Fruit fly (Drosophila melanogaster) whole organism, embryonic: Measurements from ENCODE around the gene Ctu2.

Experiments used
- CG10431 ChIP-seq: fragments of 200-800 bp; sonication (Bioruptor generic); optimal IDR thresholded peaks from 3 replicates; lab custom pipeline; 2018; ENCODE audit warnings: missing biosample characterization, mild to moderate bottlenecking, missing genetic modification characterization
- CG11504 ChIP-seq: fragments of 200-800 bp; sonication (Bioruptor generic); optimal IDR thresholded peaks from 3 replicates; lab custom pipeline; 2019; ENCODE audit warnings: missing biosample characterization, mild to moderate bottlenecking, missing genetic modification characterization, moderate library complexity
- CG11696 ChIP-seq: fragments of 200-800 bp; sonication (Bioruptor generic); IDR thresholded peaks from 2 replicates; pipeline ENCODE4 v1.3.6; 2022; ENCODE audit warnings: missing biosample characterization, missing genetic modification characterization
- CG1233 ChIP-seq: fragments of 200-800 bp; sonication (Bioruptor generic); optimal IDR thresholded peaks from 4 replicates; lab custom pipeline; 2018; ENCODE audit warnings: missing biosample characterization, mild to moderate bottlenecking, missing genetic modification characterization
- CG15479 ChIP-seq: fragments of 200-800 bp; sonication (Bioruptor generic); optimal IDR thresholded peaks from 3 replicates; lab custom pipeline; 2019; ENCODE audit warnings: missing biosample characterization, mild to moderate bottlenecking, missing genetic modification characterization, moderate library complexity
- CG16815 ChIP-seq: fragments of 200-800 bp; sonication (Bioruptor generic); optimal IDR thresholded peaks from 3 replicates; lab custom pipeline; 2017; ENCODE audit warnings: missing biosample characterization, mild to moderate bottlenecking, missing genetic modification characterization
- CG17829 ChIP-seq: fragments of 200-800 bp; optimal IDR thresholded peaks from 2 replicates; lab custom pipeline; 2019; ENCODE audit warnings: missing biosample characterization, mild to moderate bottlenecking, missing genetic modification characterization, moderate library complexity
- CG18011 ChIP-seq: fragments of 200-800 bp; sonication (Bioruptor generic); optimal IDR thresholded peaks from 2 replicates; lab custom pipeline; 2017; ENCODE audit warnings: missing biosample characterization, missing genetic modification characterization, mild to moderate bottlenecking, moderate library complexity, missing genotype
- CG31365 ChIP-seq: fragments of 200-800 bp; sonication (Bioruptor generic); optimal IDR thresholded peaks from 2 replicates; lab custom pipeline; 2018; ENCODE audit warnings: missing biosample characterization, mild to moderate bottlenecking, missing genetic modification characterization
- CG32767 ChIP-seq: fragments of 200-800 bp; sonication (Bioruptor generic); IDR thresholded peaks from 2 replicates; pipeline ENCODE4 v1.3.6; 2022; ENCODE audit warnings: missing biosample characterization, missing genetic modification characterization
- CG3407 ChIP-seq: fragments of 200-800 bp; sonication (Bioruptor generic); optimal IDR thresholded peaks from 2 replicates; lab custom pipeline; 2018; ENCODE audit warnings: missing biosample characterization, mild to moderate bottlenecking, missing genetic modification characterization
- CG4424 ChIP-seq: fragments of 200-800 bp; sonication (Bioruptor generic); optimal IDR thresholded peaks from 3 replicates; lab custom pipeline; 2016; ENCODE audit warnings: missing biosample characterization, missing genetic modification characterization
- CG6654 ChIP-seq: fragments of 200-800 bp; sonication (Bioruptor generic); optimal IDR thresholded peaks from 2 replicates; lab custom pipeline; 2017; ENCODE audit warnings: missing biosample characterization, mild to moderate bottlenecking, missing genetic modification characterization
- CG6689 ChIP-seq: fragments of 200-800 bp; sonication (Bioruptor generic); IDR thresholded peaks from 2 replicates; pipeline ENCODE4 v1.3.6; 2022; ENCODE audit warnings: missing biosample characterization, missing genetic modification characterization
- CG8290 ChIP-seq, 3 experiments: fragments of 200-800 bp; sonication (Bioruptor generic); optimal IDR thresholded peaks; 2 replicates each; lab custom pipeline; 2016 to 2019; ENCODE audit warnings: missing biosample characterization in 3 of 3, missing genetic modification characterization in 3 of 3, mild to moderate bottlenecking in 2 of 3, moderate library complexity in 1 of 3
- CG8388 ChIP-seq: fragments of 200-800 bp; sonication (Bioruptor generic); optimal IDR thresholded peaks from 2 replicates; lab custom pipeline; 2019; ENCODE audit warnings: missing biosample characterization, mild to moderate bottlenecking, missing genetic modification characterization, moderate library complexity
- CG9727 ChIP-seq: fragments of 200-800 bp; sonication (Bioruptor generic); optimal IDR thresholded peaks from 3 replicates; lab custom pipeline; 2017; ENCODE audit warnings: missing biosample characterization, mild to moderate bottlenecking, missing genetic modification characterization
- Camta ChIP-seq: fragments of 200-800 bp; sonication (Bioruptor generic); optimal IDR thresholded peaks from 2 replicates; lab custom pipeline; 2016; ENCODE audit warnings: missing biosample characterization, missing genetic modification characterization
- CoRest ChIP-seq: fragments of 200-800 bp; sonication (Bioruptor generic); optimal IDR thresholded peaks from 3 replicates; lab custom pipeline; 2018; ENCODE audit warnings: missing biosample characterization, mild to moderate bottlenecking, missing genetic modification characterization, moderate library complexity
- H15 ChIP-seq: fragments of 200-800 bp; sonication (Bioruptor generic); IDR thresholded peaks from 3 replicates; pipeline ENCODE4 v1.3.6; 2022; ENCODE audit warnings: missing biosample characterization, missing genetic modification characterization
- Hr39 ChIP-seq: fragments of >200 bp; optimal IDR thresholded peaks from 2 replicates; lab custom pipeline; 2017
- Jarid2 ChIP-seq: fragments of 200-800 bp; sonication (Bioruptor generic); optimal IDR thresholded peaks from 3 replicates; lab custom pipeline; 2017; ENCODE audit warnings: mild to moderate bottlenecking, missing biosample characterization, missing genetic modification reagents, missing genetic modification characterization
- Mad ChIP-seq: fragments of 200-800 bp; sonication (Bioruptor generic); optimal IDR thresholded peaks from 2 replicates; lab custom pipeline; 2016; ENCODE audit warnings: missing biosample characterization, missing genetic modification characterization
- Nf-YB ChIP-seq: fragments of 200-800 bp; sonication (Bioruptor generic); optimal IDR thresholded peaks from 3 replicates; lab custom pipeline; 2019; ENCODE audit warnings: missing biosample characterization, mild to moderate bottlenecking, missing genetic modification characterization, moderate library complexity
- Scr ChIP-seq: fragments of 200-800 bp; sonication (Bioruptor generic); IDR thresholded peaks from 2 replicates; pipeline ENCODE4 v1.3.6; 2022; ENCODE audit warnings: missing biosample characterization, missing genetic modification characterization; ENCODE audit not compliant: partially characterized antibody
- Sox100B ChIP-seq: fragments of 200-800 bp; sonication (Bioruptor generic); optimal IDR thresholded peaks from 3 replicates; lab custom pipeline; 2018; ENCODE audit warnings: missing biosample characterization, mild to moderate bottlenecking, missing genetic modification characterization
- Stat92E ChIP-seq, 3 experiments: fragments of >200 bp in 2 of 3; fragments of 200-800 bp in 1 of 3; sonication (Bioruptor generic) in 1 of 3; optimal IDR thresholded peaks; 2 replicates each; lab custom pipeline; 2017 to 2019; ENCODE audit warnings: missing biosample characterization in 3 of 3, missing genetic modification characterization in 3 of 3, mild to moderate bottlenecking in 1 of 3, moderate library complexity in 1 of 3
- Xrp1 ChIP-seq: fragments of 200-800 bp; sonication (Bioruptor generic); IDR thresholded peaks from 2 replicates; pipeline ENCODE4 v1.3.6; 2022; ENCODE audit warnings: missing biosample characterization, missing genetic modification characterization
- az2 ChIP-seq: fragments of 200-800 bp; sonication (Bioruptor generic); optimal IDR thresholded peaks from 3 replicates; lab custom pipeline; 2016; ENCODE audit warnings: missing biosample characterization, missing genetic modification characterization
- bbx ChIP-seq: fragments of 200-800 bp; sonication (Bioruptor generic); IDR thresholded peaks from 2 replicates; pipeline ENCODE4 v1.3.6; 2022; ENCODE audit warnings: missing biosample characterization, missing genetic modification characterization; ENCODE audit not compliant: partially characterized antibody
- bsh ChIP-seq, 2 experiments: fragments of 200-800 bp; sonication (Bioruptor generic); optimal IDR thresholded peaks; 2 replicates each; lab custom pipeline; 2017 to 2018; ENCODE audit warnings: mild to moderate bottlenecking in 2 of 2, missing biosample characterization in 2 of 2, missing genetic modification characterization in 2 of 2, moderate library complexity in 1 of 2
- chif ChIP-seq, 2 experiments: fragments of 200-800 bp; sonication (Bioruptor generic); optimal IDR thresholded peaks; 3 replicates each; lab custom pipeline; 2016; ENCODE audit warnings: missing biosample characterization in 2 of 2, missing genetic modification characterization in 2 of 2
- chn ChIP-seq: fragments of 200-800 bp; sonication (Bioruptor generic); optimal IDR thresholded peaks from 2 replicates; lab custom pipeline; 2016; ENCODE audit warnings: missing biosample characterization, missing genetic modification characterization
- corto ChIP-seq: fragments of 200-800 bp; sonication (Bioruptor generic); optimal IDR thresholded peaks from 2 replicates; lab custom pipeline; 2016; ENCODE audit warnings: missing biosample characterization, mild to moderate bottlenecking, missing genetic modification characterization, moderate library complexity
- dmrt11E ChIP-seq: fragments of 200-800 bp; sonication (Bioruptor generic); optimal IDR thresholded peaks from 3 replicates; lab custom pipeline; 2018; ENCODE audit warnings: missing biosample characterization, mild to moderate bottlenecking, missing genetic modification characterization, moderate library complexity
- hb ChIP-seq: fragments of 200-800 bp; sonication (Bioruptor generic); IDR thresholded peaks from 3 replicates; pipeline ENCODE4 v1.3.6; 2022; ENCODE audit warnings: missing biosample characterization, missing genetic modification characterization; ENCODE audit not compliant: partially characterized antibody
- jumu ChIP-seq: fragments of 200-800 bp; sonication (Bioruptor generic); optimal IDR thresholded peaks from 3 replicates; lab custom pipeline; 2016; ENCODE audit warnings: missing biosample characterization, missing genetic modification characterization
- kni ChIP-seq: fragments of 200-800 bp; sonication (Bioruptor generic); optimal IDR thresholded peaks from 3 replicates; lab custom pipeline; 2017; ENCODE audit warnings: mild to moderate bottlenecking, missing biosample characterization, missing genetic modification reagents, missing genetic modification characterization
- mirr ChIP-seq: fragments of 200-800 bp; sonication (Bioruptor generic); optimal IDR thresholded peaks from 3 replicates; lab custom pipeline; 2018; ENCODE audit warnings: missing biosample characterization, mild to moderate bottlenecking, missing genetic modification characterization
- nau ChIP-seq: fragments of 200-800 bp; sonication (Bioruptor generic); optimal IDR thresholded peaks from 3 replicates; lab custom pipeline; 2017; ENCODE audit warnings: missing biosample characterization, mild to moderate bottlenecking, missing genetic modification characterization, missing genetic modification reagents
- pho ChIP-seq: fragments of 200-800 bp; sonication (Bioruptor generic); optimal IDR thresholded peaks from 2 replicates; lab custom pipeline; 2016; ENCODE audit warnings: missing biosample characterization, missing genetic modification characterization
- phol ChIP-seq: fragments of 200-800 bp; sonication (Bioruptor generic); optimal IDR thresholded peaks from 3 replicates; lab custom pipeline; 2018; ENCODE audit warnings: missing biosample characterization, mild to moderate bottlenecking, missing genetic modification characterization, moderate library complexity
- run ChIP-seq: fragments of 200-800 bp; sonication (Bioruptor generic); optimal IDR thresholded peaks from 3 replicates; lab custom pipeline; 2018; ENCODE audit warnings: missing biosample characterization, mild to moderate bottlenecking, missing genetic modification characterization
- sisA ChIP-seq: fragments of 200-800 bp; sonication (Bioruptor generic); IDR thresholded peaks from 2 replicates; pipeline ENCODE4 v1.3.6; 2022; ENCODE audit warnings: missing biosample characterization, missing genetic modification characterization
- sqz ChIP-seq: fragments of 200-800 bp; sonication (Bioruptor generic); optimal IDR thresholded peaks from 3 replicates; lab custom pipeline; 2018; ENCODE audit warnings: missing biosample characterization, mild to moderate bottlenecking, missing genetic modification characterization
- tin ChIP-seq: fragments of 200-800 bp; sonication (Bioruptor generic); optimal IDR thresholded peaks from 3 replicates; lab custom pipeline; 2016; ENCODE audit warnings: missing biosample characterization, missing genetic modification characterization
- tup ChIP-seq: fragments of 200-800 bp; sonication (Bioruptor generic); optimal IDR thresholded peaks from 2 replicates; lab custom pipeline; 2016; ENCODE audit warnings: missing biosample characterization, mild to moderate bottlenecking, missing genetic modification characterization, moderate library complexity
- zen ChIP-seq: fragments of 200-800 bp; sonication (Bioruptor generic); optimal IDR thresholded peaks from 3 replicates; lab custom pipeline; 2018; ENCODE audit warnings: missing biosample characterization, mild to moderate bottlenecking, missing genetic modification characterization, moderate library complexity

Ctu2 gene

dm6 chr2L:19537779-19538456, 44.9 kb upstream of the Ctu2 start, which contains the start of gene CG13082 (continued):
- TF ChIP-seq bsh (GFP tag; optimal IDR thresholded peaks at IDR 0.05; lab: Kevin White, UChicago), result peak; percentile 77 to 90
- no peak for TF ChIP-seq hb
- no peak for TF ChIP-seq bbx (GFP tag; lab: Robert Waterston, UW)
- TF ChIP-seq kni (GFP tag; lab: Kevin White, UChicago), result peak; percentile 73
- peak; percentile 28 for TF ChIP-seq pho
- peak; percentile 10 for TF ChIP-seq tup (GFP tag; lab: Kevin White, UChicago)
- TF ChIP-seq chn (GFP tag; lab: Kevin White, UChicago), result peak; percentile 22
- TF ChIP-seq H15, result 0 out of 3 replicates have a peak, but pooled peaks have one; percentile 11
- TF ChIP-seq CG17829 (tag; lab: Kevin White, UChicago), result peak; percentile 78
- no peak for TF ChIP-seq CG31365
- peak; percentile 74 for TF ChIP-seq dmrt11E (tag; lab: Kevin White, UChicago)
- peak; percentile 42; the same call in 1 of the 2 replicates for TF ChIP-seq sisA (GFP tag; lab: Robert Waterston, UW)
- peak; percentile 75 for TF ChIP-seq CG4424 (GFP tag; lab: Kevin White, UChicago)
- peak; percentile 33 for TF ChIP-seq CG6654 (GFP tag; lab: Kevin White, UChicago)
- TF ChIP-seq jumu (GFP tag; lab: Kevin White, UChicago), result peak; percentile 2
- TF ChIP-seq corto, result peak; percentile 35
- peak; percentile 26 for TF ChIP-seq CG8290 (GFP tag; optimal IDR thresholded peaks at IDR 0.05; lab: Kevin White, UChicago)
- TF ChIP-seq CG8290 (tag; optimal IDR thresholded peaks at IDR 0.05; lab: Kevin White, UChicago), result no peak
- TF ChIP-seq CoRest (tag; lab: Kevin White, UChicago), result peak; percentile 61
- TF ChIP-seq CG3407 (GFP tag; lab: Kevin White, UChicago), result peak; percentile 27
- peak; percentile 6 for TF ChIP-seq Mad (GFP tag; lab: Kevin White, UChicago)
- TF ChIP-seq phol (tag; lab: Kevin White, UChicago), result peak; percentile 74
- TF ChIP-seq CG11696, result no peak
- peak; percentile 24 for TF ChIP-seq Nf-YB (GFP tag; lab: Kevin White, UChicago)
- peak; percentile 50 for TF ChIP-seq Camta (GFP tag; lab: Kevin White, UChicago)
- peak; percentile 52 for TF ChIP-seq tin
- TF ChIP-seq Stat92E (GFP tag; optimal IDR thresholded peaks at IDR 0.05; lab: Kevin White, UChicago), result peak in 1 of 3 experiments; percentile 65
- peak; percentile 33 for TF ChIP-seq zen (tag; lab: Kevin White, UChicago)
- peak; percentile 51; the same call in 1 of the 2 replicates for TF ChIP-seq CG6689 (GFP tag; lab: Robert Waterston, UW)
- TF ChIP-seq CG10431 (GFP tag; lab: Kevin White, UChicago), result peak; percentile 70
- TF ChIP-seq run, result no peak
- peak; percentile 48 for TF ChIP-seq Sox100B (GFP tag; lab: Kevin White, UChicago)
- peak; percentile 18 for TF ChIP-seq sqz (GFP tag; lab: Kevin White, UChicago)
- peak; percentile 64 for TF ChIP-seq CG11504 (tag; lab: Kevin White, UChicago)
- TF ChIP-seq Scr, result no peak
- peak; percentile 69 for TF ChIP-seq CG8388
- TF ChIP-seq chif (GFP tag; optimal IDR thresholded peaks at IDR 0.05; lab: Kevin White, UChicago), result peak; percentile 39 to 51
- TF ChIP-seq CG32767 (GFP tag; lab: Robert Waterston, UW), result 0 out of 2 replicates have a peak, but pooled peaks have one; percentile 16
- no peak for TF ChIP-seq mirr (GFP tag; lab: Kevin White, UChicago)
- no peak for TF ChIP-seq nau
- peak; percentile 58 for TF ChIP-seq CG9727 (GFP tag; lab: Kevin White, UChicago)
- TF ChIP-seq CG18011 (GFP tag; lab: Kevin White, UChicago), result no peak
- TF ChIP-seq Xrp1, result peak; percentile 81
- TF ChIP-seq Hr39, result peak; percentile 6
- TF ChIP-seq CG1233 (GFP tag; lab: Kevin White, UChicago), result peak; percentile 25
- peak; percentile 36 for TF ChIP-seq CG16815 (GFP tag; lab: Kevin White, UChicago)
- TF ChIP-seq CG15479 (GFP tag; lab: Kevin White, UChicago), result no peak
- TF ChIP-seq az2 (GFP tag; lab: Kevin White, UChicago), result peak; percentile 53
- TF ChIP-seq Jarid2 (GFP tag; lab: Kevin White, UChicago), result peak; percentile 20
